Worm (Caenorhabditis elegans) whole organism, mixed stage, embryonic: ENCODE data around the gene C17H11.6.

Experiments
- ceh-83 ChIP-seq: fragments of 200-800 bp; sonication (Bioruptor generic); optimal IDR thresholded peaks from 2 replicates; lab custom pipeline; 2018; ENCODE audit warnings: mild to moderate bottlenecking, missing genetic modification characterization, missing compliant biosample characterization
- elt-1 ChIP-seq: sonication (generic microtip); optimal IDR thresholded peaks from 2 replicates; lab custom pipeline; 2017; ENCODE audit warnings: missing genetic modification characterization, mild to moderate bottlenecking, missing compliant biosample characterization, antibody characterized with exemption, moderate library complexity, borderline replicate concordance; ENCODE audit not compliant: insufficient read depth
- elt-3 ChIP-seq: fragments of 150-350 bp; optimal IDR thresholded peaks from 2 replicates; lab custom pipeline; 2014; ENCODE audit warnings: missing biosample characterization, missing genetic modification characterization
- ham-2 ChIP-seq: fragments of 200-800 bp; sonication (Bioruptor generic); optimal IDR thresholded peaks from 2 replicates; lab custom pipeline; 2018; ENCODE audit warnings: mild to moderate bottlenecking, missing genetic modification characterization, missing compliant biosample characterization
- mab-5 ChIP-seq: fragments of 150-350 bp; optimal IDR thresholded peaks from 2 replicates; lab custom pipeline; 2014; ENCODE audit warnings: missing biosample characterization, missing genetic modification characterization
- mep-1 ChIP-seq: fragments of 150-350 bp; optimal IDR thresholded peaks from 2 replicates; lab custom pipeline; 2017; ENCODE audit warnings: missing biosample characterization, missing genetic modification reagents, missing genetic modification characterization, inconsistent platforms
- mls-2 ChIP-seq: sonication (generic microtip); optimal IDR thresholded peaks from 2 replicates; lab custom pipeline; 2016; ENCODE audit warnings: mild to moderate bottlenecking, missing genetic modification characterization, moderate library complexity, missing compliant biosample characterization
- nhr-237 ChIP-seq: fragments of 150-350 bp; optimal IDR thresholded peaks from 2 replicates; lab custom pipeline; 2014; ENCODE audit warnings: missing biosample characterization, missing genetic modification characterization
- nhr-28 ChIP-seq: fragments of 150-350 bp; optimal IDR thresholded peaks from 2 replicates; lab custom pipeline; 2014; ENCODE audit warnings: missing biosample characterization, missing genetic modification characterization
- pha-4 ChIP-seq: fragments of 150-350 bp; optimal IDR thresholded peaks from 2 replicates; lab custom pipeline; 2018; ENCODE audit warnings: missing biosample characterization, missing genetic modification reagents, missing genetic modification characterization
- snpc-4 ChIP-seq: fragments of 150-350 bp; optimal IDR thresholded peaks from 2 replicates; lab custom pipeline; 2014; ENCODE audit warnings: missing biosample characterization, missing genetic modification characterization
- sptf-1 ChIP-seq: sonication (generic microtip); optimal IDR thresholded peaks from 2 replicates; lab custom pipeline; 2017; ENCODE audit warnings: mild to moderate bottlenecking, missing genetic modification characterization, moderate library complexity, missing compliant biosample characterization
- unc-62 ChIP-seq: fragments of 150-350 bp; optimal IDR thresholded peaks from 2 replicates; lab custom pipeline; 2014; ENCODE audit warnings: missing biosample characterization, missing genetic modification reagents, missing genetic modification characterization

DNA sequence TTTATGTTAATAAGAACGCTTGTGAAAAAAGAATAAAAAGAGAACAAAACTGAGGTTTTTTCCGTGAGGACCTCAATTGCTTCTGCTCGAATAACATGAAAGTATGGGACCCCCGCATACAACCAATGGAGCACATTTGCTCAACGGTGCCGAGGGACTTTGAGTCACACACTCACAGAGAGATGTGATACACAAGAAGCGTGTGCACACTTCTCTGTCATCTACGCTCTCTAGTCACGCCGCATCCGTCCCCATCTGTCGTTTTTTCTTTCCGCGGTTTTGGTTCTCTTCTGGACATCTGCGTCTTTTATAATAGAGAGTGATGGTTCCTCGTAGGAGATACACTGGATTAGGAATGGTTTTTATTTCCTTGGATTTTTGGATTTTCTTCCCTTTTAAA lies 2.3 kb upstream of the C17H11.6 start:
- TF ChIP-seq elt-1 (tag; lab: Kevin White, UChicago): no peak
- no peak for TF ChIP-seq mab-5
- no peak for TF ChIP-seq ham-2
- TF ChIP-seq sptf-1 (tag; lab: Kevin White, UChicago): peak; percentile 22
- TF ChIP-seq nhr-237 (tag; lab: Kevin White, UChicago): no peak
- TF ChIP-seq elt-3 (tag; lab: Kevin White, UChicago): no peak
- no peak for TF ChIP-seq pha-4 (tag; lab: Kevin White, UChicago)
- TF ChIP-seq mep-1 (tag; lab: Kevin White, UChicago): peak; percentile 62
- no peak for TF ChIP-seq mls-2 (tag; lab: Kevin White, UChicago)
- no peak for TF ChIP-seq nhr-28
- no peak for TF ChIP-seq ceh-83 (GFP tag; lab: Kevin White, UChicago)
- no peak for TF ChIP-seq snpc-4 (tag; lab: Kevin White, UChicago)
- peak; percentile 41 for TF ChIP-seq unc-62 (GFP tag; lab: Kevin White, UChicago)
